Worm (Caenorhabditis elegans): ENCODE results near the gene srh-92.

srh-92 gene

DNA sequence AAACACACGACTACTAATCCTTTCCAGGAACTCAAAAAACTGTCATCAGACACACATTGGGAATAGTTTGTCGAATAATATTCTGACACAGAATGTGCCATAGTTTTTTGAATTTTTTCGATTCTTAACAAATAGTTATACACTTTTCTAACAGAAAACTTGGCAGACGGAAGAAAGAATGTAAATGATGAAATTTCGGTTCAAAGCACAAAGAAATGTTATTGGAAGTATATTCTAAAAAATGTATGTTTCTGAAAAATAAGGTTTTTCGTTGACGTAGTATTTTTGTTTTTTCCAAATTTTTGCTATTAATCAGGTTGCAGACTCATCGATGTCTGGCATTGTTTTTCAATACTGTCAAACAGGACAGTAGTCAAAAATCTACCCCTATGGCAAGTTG lies at the start of gene srh-92:
Gene srh-92, minus strand, starts transcription at position 101 of the 400 bp plus-strand sequence.
- TF ChIP-seq tra-4 (tag; optimal IDR thresholded peaks at IDR 0.05) (no peak), F13C5.2 (tag; optimal IDR thresholded peaks at IDR 0.05) (no peak), pes-1 (GFP tag; IDR thresholded peaks at IDR 0.05) (no peak), B0310.2 (tag; optimal IDR thresholded peaks at IDR 0.05) (no peak), tbx-37 (GFP tag; conservative IDR thresholded peaks at IDR 0.05) (no peak), hmbx-1 (tag; optimal IDR thresholded peaks at IDR 0.05) (no peak), hmg-4 (GFP tag; optimal IDR thresholded peaks at IDR 0.05) (no peak), ceh-36 (tag; optimal IDR thresholded peaks at IDR 0.05) (no peak), ama-1 (optimal IDR thresholded peaks at IDR 0.05) (no peak), flt-1 (GFP tag; IDR thresholded peaks at IDR 0.05) (no peak), scrt-1 (GFP tag; IDR thresholded peaks at IDR 0.05) (no peak)

DNA sequence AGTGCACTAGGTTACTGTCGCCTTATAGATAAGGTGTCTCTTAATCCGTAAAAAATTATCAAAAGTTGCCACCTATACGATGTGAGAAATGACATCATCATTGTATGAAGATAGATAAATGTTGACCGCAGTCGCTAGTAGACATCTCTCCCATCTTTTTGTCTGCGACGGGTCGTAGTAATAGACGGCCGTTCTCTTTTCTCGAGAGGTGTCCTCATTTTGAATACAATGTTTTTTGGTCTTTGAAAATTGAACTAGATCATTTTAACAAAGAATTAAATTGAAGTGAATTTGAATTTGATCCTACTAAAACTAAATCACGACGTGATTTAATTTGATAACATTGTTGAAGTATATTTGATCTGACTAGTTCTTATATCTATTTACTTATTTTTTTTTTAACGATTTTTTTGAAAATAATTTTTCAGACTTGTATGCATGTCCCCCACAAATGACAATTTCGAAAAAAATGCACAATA lies 47.8 kb upstream of the srh-92 start, which contains the start of the genes str-31 and nhr-172:
Gene str-31, minus strand, starts transcription at position 101 of the 479 bp plus-strand sequence.
Gene nhr-172, plus strand, starts transcription at position 429 of the 479 bp plus-strand sequence.
- TF ChIP-seq tbx-37 (GFP tag; conservative IDR thresholded peaks at IDR 0.05) (no peak), ceh-36 (tag; optimal IDR thresholded peaks at IDR 0.05) (no peak), ceh-13 (GFP tag; optimal IDR thresholded peaks at IDR 0.05) (no peak), scrt-1 (GFP tag; IDR thresholded peaks at IDR 0.05) (no peak), B0310.2 (tag; optimal IDR thresholded peaks at IDR 0.05) (no peak), ets-7 (tag; optimal IDR thresholded peaks at IDR 0.05) (no peak), aly-1 (tag; optimal IDR thresholded peaks at IDR 0.05) (no peak), sea-1 (GFP tag; conservative IDR thresholded peaks at IDR 0.05) (no peak), hmg-4 (GFP tag; optimal IDR thresholded peaks at IDR 0.05) (no peak), tra-4 (tag; optimal IDR thresholded peaks at IDR 0.05) (no peak), hmbx-1 (tag; optimal IDR thresholded peaks at IDR 0.05) (no peak), F13C5.2 (tag; optimal IDR thresholded peaks at IDR 0.05) (no peak), tbx-11 (GFP tag; IDR thresholded peaks at IDR 0.05) (no peak), pes-1 (GFP tag; IDR thresholded peaks at IDR 0.05) (no peak), hnd-1 (tag; optimal IDR thresholded peaks at IDR 0.05) (no peak), flt-1 (GFP tag; IDR thresholded peaks at IDR 0.05) (no peak), ama-1 (optimal IDR thresholded peaks at IDR 0.05) (no peak)

DNA sequence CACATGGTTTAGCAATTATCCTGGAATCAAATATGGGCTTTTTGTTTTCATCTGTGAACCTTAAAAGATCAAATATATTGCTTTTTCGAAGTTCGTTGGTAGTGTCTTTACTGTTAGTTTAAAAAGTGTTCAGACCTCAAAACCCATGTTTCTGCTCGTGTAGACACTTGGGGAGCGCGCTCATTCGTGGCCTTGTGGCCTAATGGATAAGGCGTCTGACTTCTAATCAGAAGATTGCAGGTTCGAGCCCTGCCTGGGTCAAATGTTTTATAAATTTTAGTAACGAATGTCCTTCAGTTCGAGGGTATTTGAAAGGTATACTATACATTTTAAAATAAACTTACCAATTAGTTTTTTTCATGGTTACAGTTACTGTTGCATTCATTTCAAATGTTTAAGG lies 45.4 kb upstream of the srh-92 start:
- TF ChIP-seq ceh-36 (tag; optimal IDR thresholded peaks at IDR 0.05) (no peak), hmg-4 (GFP tag; optimal IDR thresholded peaks at IDR 0.05) (no peak), scrt-1 (GFP tag; IDR thresholded peaks at IDR 0.05) (no peak), tbx-11 (GFP tag; IDR thresholded peaks at IDR 0.05) (no peak)

DNA sequence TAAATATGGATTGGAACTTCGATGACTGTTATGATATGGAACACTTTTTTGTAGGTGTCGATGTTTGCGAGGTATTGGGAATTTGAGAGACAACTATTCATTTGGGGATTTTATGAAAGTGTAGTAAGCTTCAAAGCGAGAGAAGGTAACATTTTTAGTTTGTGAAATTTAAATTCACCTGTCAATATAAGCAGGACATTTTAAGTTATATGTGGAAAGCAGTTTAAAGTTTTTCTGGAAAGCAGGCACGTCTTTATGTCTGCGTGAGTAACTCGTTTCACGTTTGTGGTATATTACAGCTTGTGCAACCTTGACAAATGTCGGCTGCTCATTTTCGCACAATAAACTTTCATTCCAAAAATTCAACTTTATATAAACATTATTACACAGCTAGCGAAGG lies 43.5 kb upstream of the srh-92 start, which contains the start of gene srh-229:
Gene srh-229, minus strand, starts transcription at position 101 of the 400 bp plus-strand sequence.
- TF ChIP-seq tbx-11 (GFP tag; IDR thresholded peaks at IDR 0.05) = no peak
- TF ChIP-seq F13C5.2 (tag; optimal IDR thresholded peaks at IDR 0.05) = no peak
- no peak for TF ChIP-seq sea-1 (GFP tag; conservative IDR thresholded peaks at IDR 0.05)
- no peak for TF ChIP-seq tbx-37 (GFP tag; conservative IDR thresholded peaks at IDR 0.05)
- no peak for TF ChIP-seq ceh-36 (tag; optimal IDR thresholded peaks at IDR 0.05)
- no peak for TF ChIP-seq B0310.2 (tag; optimal IDR thresholded peaks at IDR 0.05)
- no peak for TF ChIP-seq hmbx-1 (tag; optimal IDR thresholded peaks at IDR 0.05)
- no peak for TF ChIP-seq aly-1 (tag; optimal IDR thresholded peaks at IDR 0.05)
- TF ChIP-seq hmg-4 (GFP tag; optimal IDR thresholded peaks at IDR 0.05) = no peak
- no peak for TF ChIP-seq scrt-1 (GFP tag; IDR thresholded peaks at IDR 0.05)
- no peak for TF ChIP-seq ets-7 (tag; optimal IDR thresholded peaks at IDR 0.05)
- no peak for TF ChIP-seq tra-4 (tag; optimal IDR thresholded peaks at IDR 0.05)
- TF ChIP-seq flt-1 (GFP tag; IDR thresholded peaks at IDR 0.05) = no peak
- no peak for TF ChIP-seq hnd-1 (tag; optimal IDR thresholded peaks at IDR 0.05)
- no peak for TF ChIP-seq pes-1 (GFP tag; IDR thresholded peaks at IDR 0.05)

DNA sequence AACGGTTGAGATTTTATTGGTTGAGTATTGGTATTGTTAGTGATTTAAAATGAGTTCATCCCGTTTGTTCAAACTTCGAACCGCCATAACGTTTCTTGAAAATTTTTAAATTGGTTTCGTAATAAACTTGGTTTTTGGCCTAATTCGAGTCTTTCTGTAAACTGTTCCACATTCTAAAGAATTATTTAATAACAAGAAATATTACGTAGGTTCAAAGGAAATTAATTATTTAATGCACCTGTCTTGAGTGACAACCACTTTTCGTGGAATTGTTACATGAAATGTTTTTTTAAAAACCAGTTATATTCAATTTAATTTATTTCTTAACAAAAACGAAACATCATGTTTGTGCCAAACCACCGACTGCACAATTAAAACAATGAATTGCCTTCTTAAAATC lies 40.4 kb upstream of the srh-92 start:
- TF ChIP-seq F13C5.2 (tag; optimal IDR thresholded peaks at IDR 0.05) (no peak), pes-1 (GFP tag; IDR thresholded peaks at IDR 0.05) (no peak)

DNA sequence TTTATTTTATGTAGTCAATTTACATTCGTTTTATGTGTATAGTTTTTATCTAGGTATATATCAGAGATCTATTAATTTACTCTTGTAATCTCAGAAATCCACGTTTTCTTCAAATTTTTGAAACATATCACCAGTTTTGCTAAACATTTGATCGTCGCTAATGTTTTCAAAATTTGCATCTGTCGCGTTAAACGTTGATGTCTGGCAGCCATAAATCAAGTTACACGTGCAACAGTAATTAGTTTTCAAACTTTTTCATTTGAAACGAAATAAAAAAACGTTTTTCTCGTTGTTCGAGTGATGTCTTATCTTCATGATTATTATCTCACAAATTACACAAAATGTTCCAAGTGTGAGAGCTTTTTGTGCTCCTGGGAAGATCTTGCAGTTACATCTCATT lies 36.6 kb upstream of the srh-92 start, which contains the start of gene srh-79:
Gene srh-79, plus strand, starts transcription at position 301 of the 400 bp plus-strand sequence.
- TF ChIP-seq pes-1 (GFP tag; IDR thresholded peaks at IDR 0.05) (no peak), ceh-36 (tag; optimal IDR thresholded peaks at IDR 0.05) (no peak), hnd-1 (tag; optimal IDR thresholded peaks at IDR 0.05) (no peak), scrt-1 (GFP tag; IDR thresholded peaks at IDR 0.05) (no peak), tbx-37 (GFP tag; conservative IDR thresholded peaks at IDR 0.05) (no peak), hmbx-1 (tag; optimal IDR thresholded peaks at IDR 0.05) (no peak), F13C5.2 (tag; optimal IDR thresholded peaks at IDR 0.05) (no peak), sea-1 (GFP tag; conservative IDR thresholded peaks at IDR 0.05) (no peak), tra-4 (tag; optimal IDR thresholded peaks at IDR 0.05) (no peak), tbx-11 (GFP tag; IDR thresholded peaks at IDR 0.05) (no peak), ama-1 (optimal IDR thresholded peaks at IDR 0.05) (no peak), ets-7 (tag; optimal IDR thresholded peaks at IDR 0.05) (no peak)

DNA sequence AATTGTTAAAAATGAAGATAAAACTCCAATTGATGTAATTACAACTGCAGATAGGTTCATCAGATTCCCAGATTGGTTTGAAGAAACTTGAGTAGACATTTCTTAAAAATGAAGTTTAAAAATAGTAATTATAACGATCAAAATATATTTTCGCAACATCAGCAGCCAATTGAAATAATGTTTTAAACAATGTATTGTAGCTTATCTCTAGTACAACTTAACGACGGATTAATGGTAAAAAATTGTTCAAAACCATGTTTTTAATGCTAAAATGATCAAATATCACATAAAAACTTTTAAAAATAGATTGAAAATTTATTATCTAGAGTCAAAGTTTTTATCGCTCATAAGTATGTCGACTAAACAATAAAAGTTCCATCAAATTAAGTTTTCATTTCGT lies 34.4 kb upstream of the srh-92 start, which contains the start of gene srbc-11:
Gene srbc-11, minus strand, starts transcription at position 101 of the 400 bp plus-strand sequence.
- TF ChIP-seq ets-7 (tag; optimal IDR thresholded peaks at IDR 0.05) (no peak), tra-4 (tag; optimal IDR thresholded peaks at IDR 0.05) (no peak), tbx-11 (GFP tag; IDR thresholded peaks at IDR 0.05) (no peak), scrt-1 (GFP tag; IDR thresholded peaks at IDR 0.05) (no peak), sea-1 (GFP tag; conservative IDR thresholded peaks at IDR 0.05) (no peak), ceh-36 (tag; optimal IDR thresholded peaks at IDR 0.05) (no peak), hmg-4 (GFP tag; optimal IDR thresholded peaks at IDR 0.05) (no peak), tbx-37 (GFP tag; conservative IDR thresholded peaks at IDR 0.05) (no peak), aly-1 (tag; optimal IDR thresholded peaks at IDR 0.05) (no peak)

DNA sequence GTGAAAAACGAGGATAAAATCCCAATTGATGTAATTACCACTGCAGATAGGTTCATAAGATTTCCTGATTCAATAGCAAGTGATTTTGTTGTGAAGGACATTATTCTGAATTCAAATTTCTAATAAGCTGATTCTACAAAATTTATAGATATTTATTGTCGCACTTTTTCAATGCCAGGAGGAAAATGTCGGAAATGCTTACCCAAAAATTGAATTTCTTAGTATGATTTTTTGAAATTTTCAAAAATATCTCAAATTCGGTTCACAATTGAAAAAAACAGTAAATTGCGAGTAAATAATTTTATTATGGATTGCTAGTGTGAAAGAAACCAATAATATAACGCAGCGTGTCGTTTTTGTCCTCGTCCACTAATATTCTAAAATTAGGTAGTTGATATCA lies 32.1 kb upstream of the srh-92 start, which contains the start of gene srbc-10:
Gene srbc-10, minus strand, starts transcription at position 101 of the 400 bp plus-strand sequence.
- no peak for TF ChIP-seq pes-1 (GFP tag; IDR thresholded peaks at IDR 0.05)
